Worm (Caenorhabditis elegans) whole organism, late embryonic: ENCODE measurements around the gene cox-18.
A peak's percentile ranks its signal among the peaks of the same experiment; 100 is the strongest.

Source experiments
- ceh-45 ChIP-seq: fragments of 200-800 bp; sonication (Bioruptor generic); IDR thresholded peaks from 2 replicates; pipeline ENCODE4 v1.3.6; 2022; ENCODE audit warnings: missing genetic modification reagents, missing genetic modification characterization, missing compliant biosample characterization
- ceh-9 ChIP-seq: sonication (generic microtip); optimal IDR thresholded peaks from 2 replicates; lab custom pipeline; 2016; ENCODE audit warnings: mild to moderate bottlenecking, missing genetic modification characterization, inconsistent platforms, missing compliant biosample characterization
- ets-4 ChIP-seq: sonication (generic microtip); optimal IDR thresholded peaks from 2 replicates; lab custom pipeline; 2016; ENCODE audit warnings: missing genetic modification characterization, missing compliant biosample characterization
- eyg-1 ChIP-seq: sonication (generic microtip); optimal IDR thresholded peaks from 2 replicates; lab custom pipeline; 2016; ENCODE audit warnings: missing genotype, missing genetic modification characterization, missing compliant biosample characterization
- hlh-30 ChIP-seq: sonication (generic microtip); optimal IDR thresholded peaks from 2 replicates; lab custom pipeline; 2017; ENCODE audit warnings: antibody characterized with exemption, missing genetic modification characterization, missing compliant biosample characterization; ENCODE audit not compliant: insufficient read depth
- hlh-6 ChIP-seq: sonication (generic microtip); optimal IDR thresholded peaks from 2 replicates; lab custom pipeline; 2016; ENCODE audit warnings: missing genotype, missing genetic modification characterization, missing compliant biosample characterization
- pax-1 ChIP-seq: fragments of 150-350 bp; optimal IDR thresholded peaks from 2 replicates; lab custom pipeline; 2014; ENCODE audit warnings: missing biosample characterization, missing genetic modification characterization
- pros-1 ChIP-seq: fragments of 150-350 bp; optimal IDR thresholded peaks from 2 replicates; lab custom pipeline; 2014; ENCODE audit warnings: missing biosample characterization, missing genetic modification reagents, missing genetic modification characterization
- tbx-2 ChIP-seq: sonication (generic microtip); optimal IDR thresholded peaks from 2 replicates; lab custom pipeline; 2016; ENCODE audit warnings: missing genetic modification characterization, missing compliant biosample characterization
- zip-5 ChIP-seq: sonication (generic microtip); optimal IDR thresholded peaks from 2 replicates; lab custom pipeline; 2016; ENCODE audit warnings: missing genetic modification characterization, missing compliant biosample characterization

ce11 chrIV:1070383-1070782, 26.9 kb upstream of the cox-18 start:
- TF ChIP-seq tbx-2 (tag; lab: Kevin White, UChicago) (peak; percentile 9), ets-4 (no peak), hlh-30 (tag; lab: Kevin White, UChicago) (no peak), ceh-9 (tag; lab: Kevin White, UChicago) (no peak), pax-1 (tag; lab: Kevin White, UChicago) (no peak), ceh-45 (GFP tag; lab: Robert Waterston, UW) (no peak), zip-5 (tag; lab: Kevin White, UChicago) (no peak), pros-1 (tag; lab: Kevin White, UChicago) (no peak), hlh-6 (tag; lab: Kevin White, UChicago) (no peak), eyg-1 (tag; lab: Kevin White, UChicago) (no peak)
